Worm (Caenorhabditis elegans) whole organism, late embryonic: Measurements from ENCODE around the gene H10E21.4.

ENCODE experiments used
- K02D7.2 ChIP-seq: sonication (generic microtip); optimal IDR thresholded peaks from 2 replicates; lab custom pipeline; 2017; ENCODE audit warnings: mild to moderate bottlenecking, missing genetic modification characterization, missing compliant biosample characterization
- Y22D7AL.16 ChIP-seq: sonication (generic microtip); optimal IDR thresholded peaks from 2 replicates; lab custom pipeline; 2016; ENCODE audit warnings: missing genetic modification characterization, missing compliant biosample characterization
- ama-1 ChIP-seq: fragments of 150-350 bp; optimal IDR thresholded peaks from 2 replicates; lab custom pipeline; 2014
- ceh-19 ChIP-seq: fragments of 200-800 bp; sonication (Bioruptor generic); optimal IDR thresholded peaks from 2 replicates; lab custom pipeline; 2018; ENCODE audit warnings: mild to moderate bottlenecking, missing genetic modification characterization, missing compliant biosample characterization
- ceh-22 ChIP-seq: sonication (generic microtip); optimal IDR thresholded peaks from 2 replicates; lab custom pipeline; 2017; ENCODE audit warnings: missing biosample characterization, missing genetic modification characterization
- ceh-24 ChIP-seq: sonication (generic microtip); optimal IDR thresholded peaks from 2 replicates; lab custom pipeline; 2016; ENCODE audit warnings: mild to moderate bottlenecking, missing genetic modification characterization, missing compliant biosample characterization
- ceh-30 ChIP-seq: fragments of 150-350 bp; optimal IDR thresholded peaks from 2 replicates; lab custom pipeline; 2014; ENCODE audit warnings: missing biosample characterization, missing genetic modification characterization
- ceh-31 ChIP-seq: sonication (generic microtip); optimal IDR thresholded peaks from 2 replicates; lab custom pipeline; 2016; ENCODE audit warnings: missing genetic modification characterization, missing compliant biosample characterization
- ceh-45 ChIP-seq: fragments of 200-800 bp; sonication (Bioruptor generic); IDR thresholded peaks from 2 replicates; pipeline ENCODE4 v1.3.6; 2022; ENCODE audit warnings: missing genetic modification reagents, missing genetic modification characterization, missing compliant biosample characterization
- ceh-48 ChIP-seq: sonication (generic microtip); optimal IDR thresholded peaks from 2 replicates; lab custom pipeline; 2016; ENCODE audit warnings: missing genetic modification characterization, inconsistent platforms, missing compliant biosample characterization
- ceh-6 ChIP-seq: fragments of 200-800 bp; sonication (Bioruptor generic); optimal IDR thresholded peaks from 2 replicates; lab custom pipeline; 2018; ENCODE audit warnings: mild to moderate bottlenecking, missing genetic modification characterization, missing compliant biosample characterization
- che-1 ChIP-seq: sonication (generic microtip); optimal IDR thresholded peaks from 2 replicates; lab custom pipeline; 2016; ENCODE audit warnings: mild to moderate bottlenecking, missing genetic modification characterization, missing compliant biosample characterization
- dve-1 ChIP-seq: sonication (generic microtip); optimal IDR thresholded peaks from 2 replicates; lab custom pipeline; 2017; ENCODE audit warnings: antibody characterized with exemption, mild to moderate bottlenecking, missing genetic modification characterization, missing compliant biosample characterization
- ets-4 ChIP-seq: sonication (generic microtip); optimal IDR thresholded peaks from 2 replicates; lab custom pipeline; 2016; ENCODE audit warnings: missing genetic modification characterization, missing compliant biosample characterization
- eyg-1 ChIP-seq: sonication (generic microtip); optimal IDR thresholded peaks from 2 replicates; lab custom pipeline; 2016; ENCODE audit warnings: missing genotype, missing genetic modification characterization, missing compliant biosample characterization
- fax-1 ChIP-seq: sonication (generic microtip); optimal IDR thresholded peaks from 2 replicates; lab custom pipeline; 2016; ENCODE audit warnings: missing genotype, missing genetic modification characterization, missing compliant biosample characterization
- fkh-6 ChIP-seq: sonication (generic microtip); optimal IDR thresholded peaks from 2 replicates; lab custom pipeline; 2016; ENCODE audit warnings: missing genetic modification characterization, missing compliant biosample characterization
- hlh-13 ChIP-seq: fragments of 200-800 bp; sonication (Bioruptor generic); optimal IDR thresholded peaks from 2 replicates; lab custom pipeline; 2018; ENCODE audit warnings: mild to moderate bottlenecking, missing genetic modification characterization, missing compliant biosample characterization
- hlh-15 ChIP-seq: sonication (generic microtip); optimal IDR thresholded peaks from 2 replicates; lab custom pipeline; 2016; ENCODE audit warnings: missing genetic modification characterization, missing compliant biosample characterization
- lim-6 ChIP-seq: sonication (generic microtip); optimal IDR thresholded peaks from 2 replicates; lab custom pipeline; 2016; ENCODE audit warnings: missing genetic modification characterization, missing compliant biosample characterization
- madf-2 ChIP-seq: sonication (generic microtip); optimal IDR thresholded peaks from 2 replicates; lab custom pipeline; 2017; ENCODE audit warnings: missing genetic modification characterization, missing compliant biosample characterization
- nfya-1 ChIP-seq: sonication (generic microtip); optimal IDR thresholded peaks from 2 replicates; lab custom pipeline; 2017; ENCODE audit warnings: missing genetic modification characterization, mild to moderate bottlenecking, missing compliant biosample characterization, antibody characterized with exemption, moderate library complexity
- nhr-232 ChIP-seq: sonication (generic microtip); optimal IDR thresholded peaks from 2 replicates; lab custom pipeline; 2016; ENCODE audit warnings: missing genetic modification characterization, missing compliant biosample characterization
- pat-9 ChIP-seq: fragments of 200-800 bp; sonication (Bioruptor generic); optimal IDR thresholded peaks from 2 replicates; lab custom pipeline; 2018; ENCODE audit warnings: mild to moderate bottlenecking, missing genetic modification characterization, moderate library complexity, missing compliant biosample characterization
- pax-1 ChIP-seq: fragments of 150-350 bp; optimal IDR thresholded peaks from 2 replicates; lab custom pipeline; 2014; ENCODE audit warnings: missing biosample characterization, missing genetic modification characterization
- pha-4 ChIP-seq: fragments of 150-350 bp; optimal IDR thresholded peaks from 2 replicates; lab custom pipeline; 2018; ENCODE audit warnings: missing biosample characterization, missing genetic modification reagents, missing genetic modification characterization
- pros-1 ChIP-seq: fragments of 150-350 bp; optimal IDR thresholded peaks from 2 replicates; lab custom pipeline; 2014; ENCODE audit warnings: missing biosample characterization, missing genetic modification reagents, missing genetic modification characterization
- ref-2 ChIP-seq: sonication (generic microtip); optimal IDR thresholded peaks from 2 replicates; lab custom pipeline; 2016; ENCODE audit warnings: missing genetic modification characterization, missing compliant biosample characterization
- sdc-2 ChIP-seq: sonication (generic microtip); optimal IDR thresholded peaks from 2 replicates; lab custom pipeline; 2016; ENCODE audit warnings: missing genotype, missing genetic modification characterization, missing compliant biosample characterization
- syd-9 ChIP-seq: sonication (generic microtip); optimal IDR thresholded peaks from 2 replicates; lab custom pipeline; 2016; ENCODE audit warnings: mild to moderate bottlenecking, missing genetic modification characterization, moderate library complexity, missing compliant biosample characterization
- tbx-2 ChIP-seq: sonication (generic microtip); optimal IDR thresholded peaks from 2 replicates; lab custom pipeline; 2016; ENCODE audit warnings: missing genetic modification characterization, missing compliant biosample characterization
- tbx-7 ChIP-seq: sonication (generic microtip); optimal IDR thresholded peaks from 2 replicates; lab custom pipeline; 2016; ENCODE audit warnings: missing genotype, missing genetic modification characterization, missing compliant biosample characterization
- ttx-3 ChIP-seq: sonication (generic microtip); optimal IDR thresholded peaks from 2 replicates; lab custom pipeline; 2016; ENCODE audit warnings: missing genetic modification reagents, missing genetic modification characterization, missing compliant biosample characterization
- unc-3 ChIP-seq, 2 experiments: fragments of 200-800 bp in 1 of 2; sonication (Bioruptor generic) in 1 of 2; sonication (generic microtip) in 1 of 2; conservative IDR thresholded peaks in 1 of 2; optimal IDR thresholded peaks in 1 of 2; 2 replicates each; pipeline versions ENCODE4 v1.3.6 to Lab custom; 2016 to 2022; ENCODE audit warnings: missing compliant biosample characterization in 2 of 2, missing genetic modification characterization in 2 of 2, missing genetic modification reagents in 1 of 2
- unc-86 ChIP-seq: sonication (generic microtip); optimal IDR thresholded peaks from 2 replicates; lab custom pipeline; 2016; ENCODE audit warnings: missing genetic modification characterization, missing compliant biosample characterization
- ztf-16 ChIP-seq: sonication (generic microtip); optimal IDR thresholded peaks from 2 replicates; lab custom pipeline; 2017; ENCODE audit warnings: missing genetic modification characterization, missing compliant biosample characterization

H10E21.4 gene

ce11 chrIII:39516-39915 is 20.0 kb upstream of the H10E21.4 start:
- TF ChIP-seq ama-1 (lab: Kevin White, UChicago) = no peak
- peak; percentile 26 for TF ChIP-seq ceh-31 (tag; lab: Kevin White, UChicago)
- TF ChIP-seq unc-3 (GFP tag; conservative IDR thresholded peaks at IDR 0.05; lab: Robert Waterston, UW) = no peak
- TF ChIP-seq unc-3 (tag; optimal IDR thresholded peaks at IDR 0.05; lab: Kevin White, UChicago) = no peak
- no peak for TF ChIP-seq nhr-232 (tag; lab: Kevin White, UChicago)

DNA sequence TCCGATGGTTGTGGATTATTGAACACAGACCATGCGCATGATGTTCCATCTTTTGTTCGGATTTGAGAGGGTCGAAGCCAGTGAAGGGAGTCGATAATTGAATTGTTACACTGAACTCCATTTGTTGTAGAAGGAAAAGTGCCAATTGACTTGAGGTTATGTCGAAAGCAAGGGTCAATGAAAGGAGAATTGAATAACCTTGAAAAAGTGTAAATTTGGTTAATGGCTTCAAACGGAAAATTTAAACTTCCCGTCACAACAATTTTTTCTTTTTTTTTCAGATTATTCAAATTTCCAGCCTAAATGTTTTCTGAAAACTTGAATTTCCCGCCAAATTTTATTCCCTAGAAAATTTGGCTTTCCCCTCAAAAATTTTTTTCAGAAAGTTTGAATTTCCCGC is 18.6 kb upstream of the H10E21.4 start, which contains the start of gene clp-10:
Gene clp-10, minus strand, starts transcription at position 101 of the 400 bp plus-strand sequence.
- TF ChIP-seq fax-1 (tag; lab: Kevin White, UChicago) = no peak
- TF ChIP-seq ceh-22 (tag; lab: Kevin White, UChicago) = no peak
- TF ChIP-seq ttx-3 (tag; lab: Kevin White, UChicago) = no peak
- TF ChIP-seq tbx-7 (tag; lab: Kevin White, UChicago) = no peak
- no peak for TF ChIP-seq hlh-15 (tag; lab: Kevin White, UChicago)
- no peak for TF ChIP-seq ama-1 (lab: Kevin White, UChicago)
- no peak for TF ChIP-seq ref-2
- TF ChIP-seq eyg-1 = no peak
- no peak for TF ChIP-seq pax-1 (tag; lab: Kevin White, UChicago)
- TF ChIP-seq K02D7.2 (tag; lab: Kevin White, UChicago) = no peak
- TF ChIP-seq nhr-232 (tag; lab: Kevin White, UChicago) = no peak
- TF ChIP-seq ceh-30 (tag; lab: Kevin White, UChicago) = no peak
- no peak for TF ChIP-seq tbx-2 (tag; lab: Kevin White, UChicago)
- TF ChIP-seq nfya-1 (tag; lab: Kevin White, UChicago) = no peak
- TF ChIP-seq fkh-6 = no peak
- TF ChIP-seq, all 69 proteins: peak for 0

- TF ChIP-seq ceh-30 (tag; lab: Kevin White, UChicago) (no peak), ceh-6 (GFP tag; lab: Kevin White, UChicago) (no peak), ceh-48 (tag; lab: Kevin White, UChicago) (no peak), nfya-1 (tag; lab: Kevin White, UChicago) (no peak), sdc-2 (tag; lab: Kevin White, UChicago) (no peak), ama-1 (lab: Kevin White, UChicago) (no peak), pha-4 (no peak), madf-2 (tag; lab: Kevin White, UChicago) (no peak), Y22D7AL.16 (tag; lab: Kevin White, UChicago) (no peak), ets-4 (tag; lab: Kevin White, UChicago) (no peak), ceh-24 (no peak), fax-1 (tag; lab: Kevin White, UChicago) (no peak), nhr-232 (tag; lab: Kevin White, UChicago) (no peak), lim-6 (tag; lab: Kevin White, UChicago) (no peak), ceh-19 (no peak), pat-9 (tag; lab: Kevin White, UChicago) (no peak), pros-1 (tag; lab: Kevin White, UChicago) (no peak), che-1 (tag; lab: Kevin White, UChicago) (no peak), dve-1 (no peak), unc-86 (no peak)
- TF ChIP-seq, all 69 proteins: peak for 0
Measured at ce11 chrIII:33257-33656, 13.8 kb upstream of the H10E21.4 start.

- TF ChIP-seq che-1 (tag; lab: Kevin White, UChicago) (no peak), nfya-1 (tag; lab: Kevin White, UChicago) (no peak), madf-2 (tag; lab: Kevin White, UChicago) (no peak)
- TF ChIP-seq, all 69 proteins: peak for 0
Measured at ce11 chrIII:31600-31999, 12.1 kb upstream of the H10E21.4 start.

DNA sequence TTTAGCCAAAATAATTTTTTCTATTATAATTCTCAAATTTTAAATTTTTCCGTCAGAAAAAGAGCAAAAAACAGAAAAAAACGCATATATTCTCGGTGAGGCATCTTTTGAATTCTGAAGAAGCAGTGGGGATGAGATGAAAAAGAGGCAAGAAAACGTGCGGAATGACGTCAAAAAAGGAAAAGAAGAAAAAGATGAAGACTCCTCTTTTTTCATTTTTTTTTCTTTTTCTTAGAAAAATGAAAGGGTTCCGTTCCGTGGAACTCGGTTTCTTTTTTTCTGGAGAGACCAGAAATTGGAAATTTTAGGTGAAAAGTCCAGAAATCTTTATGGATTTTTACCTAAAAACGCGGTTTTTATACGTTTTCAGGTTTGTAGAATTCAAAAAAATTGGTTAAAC is 10.9 kb upstream of the H10E21.4 start:
- TF ChIP-seq ceh-48 (tag; lab: Kevin White, UChicago) = no peak
- no peak for TF ChIP-seq ceh-6 (GFP tag; lab: Kevin White, UChicago)
- TF ChIP-seq ztf-16 = no peak
- no peak for TF ChIP-seq syd-9 (tag; lab: Kevin White, UChicago)
- TF ChIP-seq ceh-30 (tag; lab: Kevin White, UChicago) = no peak
- no peak for TF ChIP-seq dve-1
- TF ChIP-seq tbx-7 (tag; lab: Kevin White, UChicago) = no peak
- TF ChIP-seq pha-4 = no peak
- no peak for TF ChIP-seq ttx-3 (tag; lab: Kevin White, UChicago)
- TF ChIP-seq hlh-13 (GFP tag; lab: Kevin White, UChicago) = no peak
- no peak for TF ChIP-seq ceh-45 (GFP tag; lab: Robert Waterston, UW)
- TF ChIP-seq che-1 (tag; lab: Kevin White, UChicago) = no peak
- TF ChIP-seq ama-1 (lab: Kevin White, UChicago) = no peak
